Worm (Caenorhabditis elegans) whole organism, early embryonic: Measurements from ENCODE around the gene C46A5.4.

Experiments used
- B0310.2 ChIP-seq: sonication (generic microtip); optimal IDR thresholded peaks from 2 replicates; lab custom pipeline; 2016; ENCODE audit warnings: mild to moderate bottlenecking, missing genetic modification characterization, missing compliant biosample characterization
- aly-1 ChIP-seq: sonication (generic microtip); optimal IDR thresholded peaks from 2 replicates; lab custom pipeline; 2016; ENCODE audit warnings: missing genetic modification characterization, missing compliant biosample characterization
- ama-1 ChIP-seq: fragments of 150-350 bp; optimal IDR thresholded peaks from 2 replicates; lab custom pipeline; 2014
- ets-7 ChIP-seq: sonication (generic microtip); optimal IDR thresholded peaks from 2 replicates; lab custom pipeline; 2016; ENCODE audit warnings: missing genotype, missing genetic modification characterization, missing compliant biosample characterization
- pes-1 ChIP-seq: fragments of 200-800 bp; sonication (Bioruptor generic); IDR thresholded peaks from 2 replicates; pipeline ENCODE4 v1.3.6; 2022; ENCODE audit warnings: missing genetic modification reagents, missing genetic modification characterization, missing compliant biosample characterization
- scrt-1 ChIP-seq: fragments of 200-800 bp; sonication (Bioruptor generic); IDR thresholded peaks from 2 replicates; pipeline ENCODE4 v1.3.6; 2022; ENCODE audit warnings: missing genetic modification characterization, missing compliant biosample characterization
- tbx-37 ChIP-seq: fragments of 200-800 bp; sonication (Bioruptor generic); conservative IDR thresholded peaks from 2 replicates; pipeline ENCODE4 v1.3.6; 2022; ENCODE audit warnings: missing genetic modification reagents, missing genetic modification characterization, missing compliant biosample characterization

ce11 chrIV:7706805-7707204 is 50.3 kb downstream of the C46A5.4 start, which contains the start of gene F33D4.4:
- TF ChIP-seq ets-7 (tag; lab: Kevin White, UChicago) (no peak), pes-1 (GFP tag; lab: Robert Waterston, UW) (no peak), tbx-37 (GFP tag; lab: Robert Waterston, UW) (no peak), B0310.2 (no peak), scrt-1 (no peak), ama-1 (lab: Kevin White, UChicago) (no peak), aly-1 (tag; lab: Kevin White, UChicago) (no peak)
